Worm (Caenorhabditis elegans) whole organism, L1 larva: Measurements from ENCODE around the gene tra-4.
A peak's percentile ranks its signal among the peaks of the same experiment; 100 is the strongest.

Experiments
- F16B12.6 ChIP-seq: fragments of 150-350 bp; optimal IDR thresholded peaks from 2 replicates; lab custom pipeline; 2014; ENCODE audit warnings: missing biosample characterization, missing genetic modification characterization
- blmp-1 ChIP-seq: fragments of 150-350 bp; optimal IDR thresholded peaks from 2 replicates; lab custom pipeline; 2014; ENCODE audit warnings: missing biosample characterization, missing genetic modification characterization
- elt-2 ChIP-seq: sonication (generic microtip); optimal IDR thresholded peaks from 2 replicates; lab custom pipeline; 2016; ENCODE audit warnings: missing genetic modification characterization, mild to moderate bottlenecking, inconsistent platforms, missing compliant biosample characterization, missing genetic modification reagents
- ets-5 ChIP-seq: fragments of 200-800 bp; sonication (Bioruptor generic); IDR thresholded peaks from 2 replicates; pipeline ENCODE4 v1.3.6; 2022; ENCODE audit warnings: missing genetic modification characterization, missing compliant biosample characterization
- fkh-10 ChIP-seq: sonication (generic microtip); optimal IDR thresholded peaks from 2 replicates; lab custom pipeline; 2017; ENCODE audit warnings: missing biosample characterization, missing genetic modification reagents, missing genetic modification characterization
- fkh-8 ChIP-seq: sonication (generic microtip); optimal IDR thresholded peaks from 2 replicates; lab custom pipeline; 2016; ENCODE audit warnings: mild to moderate bottlenecking, missing genetic modification characterization, missing compliant biosample characterization
- fos-1 ChIP-seq: fragments of 150-350 bp; optimal IDR thresholded peaks from 2 replicates; lab custom pipeline; 2014; ENCODE audit warnings: missing biosample characterization, missing genetic modification characterization
- irx-1 ChIP-seq: sonication (generic microtip); optimal IDR thresholded peaks from 2 replicates; lab custom pipeline; 2016; ENCODE audit warnings: missing genetic modification characterization, missing compliant biosample characterization
- lin-14 ChIP-seq: fragments of 200-800 bp; sonication (Bioruptor generic); optimal IDR thresholded peaks from 2 replicates; lab custom pipeline; 2018; ENCODE audit warnings: mild to moderate bottlenecking, missing genetic modification characterization, moderate library complexity, missing compliant biosample characterization
- lin-35 ChIP-seq, 2 experiments: fragments of 150-350 bp; optimal IDR thresholded peaks; 2 replicates each; lab custom pipeline; 2014; ENCODE audit warnings: missing biosample characterization in 2 of 2, missing genetic modification characterization in 2 of 2, missing genetic modification reagents in 2 of 2
- nhr-47 ChIP-seq: sonication (generic microtip); optimal IDR thresholded peaks from 2 replicates; lab custom pipeline; 2016; ENCODE audit warnings: mild to moderate bottlenecking, missing genetic modification characterization, moderate library complexity, missing compliant biosample characterization
- sptf-1 ChIP-seq: fragments of 150-350 bp; optimal IDR thresholded peaks from 2 replicates; lab custom pipeline; 2014; ENCODE audit warnings: missing biosample characterization, missing genetic modification characterization
- swsn-7 ChIP-seq: sonication (generic microtip); optimal IDR thresholded peaks from 2 replicates; lab custom pipeline; 2016; ENCODE audit warnings: missing genetic modification characterization, missing compliant biosample characterization
- unc-86 ChIP-seq: sonication (generic microtip); optimal IDR thresholded peaks from 2 replicates; lab custom pipeline; 2016; ENCODE audit warnings: missing genetic modification characterization, missing compliant biosample characterization

tra-4 gene

DNA sequence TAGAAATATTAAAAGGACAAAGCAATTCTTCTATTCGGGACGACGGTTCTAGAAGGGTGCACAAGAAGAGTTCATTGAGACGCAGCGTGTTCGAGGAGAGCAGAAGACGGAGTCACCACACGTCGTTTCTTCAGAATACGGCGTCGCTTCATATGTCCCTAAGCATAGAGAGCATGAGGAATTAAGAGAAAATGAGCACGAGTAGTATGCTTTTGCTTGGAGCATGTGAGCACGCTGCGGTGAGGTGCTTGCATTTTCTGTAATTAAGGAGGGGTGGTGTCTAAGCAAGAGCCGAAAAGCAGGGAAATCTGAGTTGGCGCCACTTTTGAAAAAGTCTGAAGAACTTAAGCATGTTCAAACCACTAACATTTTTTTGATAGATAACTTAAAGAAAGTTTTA is 50.0 kb downstream of the tra-4 start, which contains the start of gene C14A11.5 (continued):
- TF ChIP-seq ets-5 (GFP tag; lab: Robert Waterston, UW) = no peak
- no peak for TF ChIP-seq F16B12.6 (tag; lab: Kevin White, UChicago)
- peak; percentile 53 for TF ChIP-seq unc-86
- TF ChIP-seq swsn-7 = peak; percentile 29
- TF ChIP-seq lin-14 = peak; percentile 72
- no peak for TF ChIP-seq elt-2 (tag; lab: Kevin White, UChicago)
- TF ChIP-seq fkh-10 = peak; percentile 32
- peak in 1 of 2 experiments; percentile 12 for TF ChIP-seq lin-35 (GFP tag; optimal IDR thresholded peaks at IDR 0.05; lab: Kevin White, UChicago)
- no peak for TF ChIP-seq blmp-1 (tag; lab: Kevin White, UChicago)
- no peak for TF ChIP-seq sptf-1
- TF ChIP-seq irx-1 = no peak
- TF ChIP-seq fos-1 (tag; lab: Kevin White, UChicago) = no peak
- peak; percentile 94 for TF ChIP-seq fkh-8 (tag; lab: Kevin White, UChicago)
- peak; percentile 66 for TF ChIP-seq nhr-47 (tag; lab: Kevin White, UChicago)
